Worm (Caenorhabditis elegans): ENCODE data around the gene W03F9.11.

- peak; percentile 32 for TF ChIP-seq athp-1 (tag; optimal IDR thresholded peaks at IDR 0.05)
- no peak for TF ChIP-seq Y95B8A.8 (GFP tag; IDR thresholded peaks at IDR 0.05)
- TF ChIP-seq F10E7.11 (tag; optimal IDR thresholded peaks at IDR 0.05): peak; percentile 0
- peak; percentile 1 for TF ChIP-seq snpc-4 (GFP tag; optimal IDR thresholded peaks at IDR 0.05)
- TF ChIP-seq snpc-4 (tag; optimal IDR thresholded peaks at IDR 0.05): no peak
- TF ChIP-seq mes-4 (tag; optimal IDR thresholded peaks at IDR 0.05): no peak
- TF ChIP-seq Y56A3A.18 (GFP tag; IDR thresholded peaks at IDR 0.05): peak; percentile 79
- peak; percentile 74 for TF ChIP-seq F39B2.1 (GFP tag; IDR thresholded peaks at IDR 0.05)
- TF ChIP-seq unc-130 (GFP tag; optimal IDR thresholded peaks at IDR 0.05): peak; percentile 28
- no peak for TF ChIP-seq ama-1 (optimal IDR thresholded peaks at IDR 0.05)
- TF ChIP-seq ama-1 (GFP tag; optimal IDR thresholded peaks at IDR 0.05): peak in 1 of 2 experiments; percentile 89
- TF ChIP-seq ZK185.1 (tag; optimal IDR thresholded peaks at IDR 0.05; ENCODE audit: poor library complexity, severe bottlenecking): no peak
Observed at ce11 chrV:103043-103702, 38.0 kb downstream of the W03F9.11 start.
